Worm (Caenorhabditis elegans) whole organism, midembryonic: ENCODE measurements around the gene eif-2Balpha.

Experiments
- T22C8.4 ChIP-seq: fragments of 200-800 bp; sonication (Bioruptor generic); IDR thresholded peaks from 2 replicates; pipeline ENCODE4 v1.3.6; 2022; ENCODE audit warnings: missing genetic modification characterization, missing compliant biosample characterization
- cog-1 ChIP-seq: sonication (generic microtip); optimal IDR thresholded peaks from 2 replicates; lab custom pipeline; 2016; ENCODE audit warnings: missing genetic modification characterization, missing compliant biosample characterization
- flt-1 ChIP-seq: fragments of 200-800 bp; sonication (Bioruptor generic); IDR thresholded peaks from 2 replicates; pipeline ENCODE4 v1.3.6; 2022; ENCODE audit warnings: missing genetic modification characterization, missing compliant biosample characterization
- klf-2 ChIP-seq: fragments of 200-800 bp; sonication (Bioruptor generic); conservative IDR thresholded peaks from 2 replicates; pipeline ENCODE4 v1.3.6; 2022; ENCODE audit warnings: missing genetic modification reagents, missing genetic modification characterization, missing compliant biosample characterization
- med-1 ChIP-seq: sonication (generic microtip); optimal IDR thresholded peaks from 2 replicates; lab custom pipeline; 2017; ENCODE audit warnings: missing genetic modification characterization, mild to moderate bottlenecking, missing compliant biosample characterization, antibody characterized with exemption, missing genetic modification reagents; ENCODE audit not compliant: insufficient read depth
- ref-1 ChIP-seq: fragments of 200-800 bp; sonication (Bioruptor generic); conservative IDR thresholded peaks from 2 replicates; pipeline ENCODE4 v1.3.6; 2022; ENCODE audit warnings: missing genetic modification reagents, missing genetic modification characterization, missing compliant biosample characterization
- tab-1 ChIP-seq: fragments of 200-800 bp; sonication (Bioruptor generic); IDR thresholded peaks from 2 replicates; pipeline ENCODE4 v1.3.6; 2022; ENCODE audit warnings: missing genetic modification characterization, missing compliant biosample characterization
- ztf-23 ChIP-seq: fragments of 200-800 bp; sonication (Bioruptor generic); IDR thresholded peaks from 2 replicates; pipeline ENCODE4 v1.3.6; 2022; ENCODE audit warnings: missing genetic modification reagents, missing genetic modification characterization, missing compliant biosample characterization
- ztf-29 ChIP-seq: fragments of 200-800 bp; sonication (Bioruptor generic); IDR thresholded peaks from 2 replicates; pipeline ENCODE4 v1.3.6; 2022; ENCODE audit warnings: missing genetic modification reagents, missing genetic modification characterization, missing compliant biosample characterization

Gene eif-2Balpha

ce11 chrIII:9538655-9539155 lies 4.2 kb upstream of the eif-2Balpha start, which contains the start of gene ZK1098.3:
Gene ZK1098.3, minus strand, starts transcription at chrIII:9538705.
- TF ChIP-seq cog-1 (tag; lab: Kevin White, UChicago) = no peak
- no peak for TF ChIP-seq med-1 (GFP tag; lab: Kevin White, UChicago)
- TF ChIP-seq flt-1 = no peak
- no peak for TF ChIP-seq ztf-29
- peak; percentile 65; the same call in 1 of the 2 replicates for TF ChIP-seq T22C8.4 (GFP tag; lab: Robert Waterston, UW)

ce11 chrIII:9542280-9542679 lies 639 bp upstream of the eif-2Balpha start, which contains the start of gene mut-7:
Gene mut-7, minus strand, starts transcription at chrIII:9542380.
- TF ChIP-seq klf-2 (GFP tag; lab: Robert Waterston, UW) (no peak), flt-1 (no peak), ref-1 (GFP tag; lab: Robert Waterston, UW) (no peak), med-1 (GFP tag; lab: Kevin White, UChicago) (no peak), cog-1 (tag; lab: Kevin White, UChicago) (no peak), ztf-23 (no peak), tab-1 (GFP tag; lab: Robert Waterston, UW) (no peak), T22C8.4 (GFP tag; lab: Robert Waterston, UW) (no peak), ztf-29 (no peak)

ce11 chrIII:9544125-9544524 lies 1.2 kb downstream of the eif-2Balpha start, which contains the start of gene ZK1098.9:
Gene ZK1098.9, plus strand, starts transcription at chrIII:9544425.
- TF ChIP-seq klf-2 (GFP tag; lab: Robert Waterston, UW) (no peak), med-1 (GFP tag; lab: Kevin White, UChicago) (no peak)

ce11 chrIII:9544820-9545219 lies 1.9 kb downstream of the eif-2Balpha start, which contains the start of gene ZK1098.12:
Gene ZK1098.12, plus strand, starts transcription at chrIII:9545120.
- TF ChIP-seq klf-2 (GFP tag; lab: Robert Waterston, UW) (no peak), flt-1 (no peak), cog-1 (tag; lab: Kevin White, UChicago) (no peak), ztf-23 (no peak), T22C8.4 (GFP tag; lab: Robert Waterston, UW) (no peak), ztf-29 (no peak), med-1 (GFP tag; lab: Kevin White, UChicago) (no peak), ref-1 (GFP tag; lab: Robert Waterston, UW) (no peak), tab-1 (GFP tag; lab: Robert Waterston, UW) (no peak)

ce11 chrIII:9546016-9546659 lies 3.2 kb downstream of the eif-2Balpha start, which contains the start of gene unc-16:
Gene unc-16, plus strand, starts transcription at chrIII:9546258.
- TF ChIP-seq cog-1 (tag; lab: Kevin White, UChicago) (peak; percentile 47), tab-1 (GFP tag; lab: Robert Waterston, UW) (no peak), T22C8.4 (GFP tag; lab: Robert Waterston, UW) (peak; percentile 90), ztf-23 (peak; percentile 70), ref-1 (GFP tag; lab: Robert Waterston, UW) (no peak), flt-1 (0 out of 2 replicates have a peak, but pooled peaks have one; percentile 63)

ce11 chrIII:9556300-9556699 lies 13.4 kb downstream of the eif-2Balpha start, which contains the start of gene ZK1098.11:
Gene ZK1098.11, plus strand, starts transcription at chrIII:9556600.
- TF ChIP-seq klf-2 (GFP tag; lab: Robert Waterston, UW) = no peak
- no peak for TF ChIP-seq tab-1 (GFP tag; lab: Robert Waterston, UW)
- no peak for TF ChIP-seq ref-1 (GFP tag; lab: Robert Waterston, UW)
- TF ChIP-seq cog-1 (tag; lab: Kevin White, UChicago) = no peak
- TF ChIP-seq ztf-29 = no peak
- TF ChIP-seq med-1 (GFP tag; lab: Kevin White, UChicago) = no peak
- TF ChIP-seq T22C8.4 (GFP tag; lab: Robert Waterston, UW) = no peak
- no peak for TF ChIP-seq ztf-23
- TF ChIP-seq flt-1 = no peak

- TF ChIP-seq cog-1 (tag; lab: Kevin White, UChicago) = no peak
- TF ChIP-seq ztf-29 = no peak
- no peak for TF ChIP-seq klf-2 (GFP tag; lab: Robert Waterston, UW)
- no peak for TF ChIP-seq med-1 (GFP tag; lab: Kevin White, UChicago)
- no peak for TF ChIP-seq ztf-23
- no peak for TF ChIP-seq ref-1 (GFP tag; lab: Robert Waterston, UW)
Observed at ce11 chrIII:9558463-9558862, 15.5 kb downstream of the eif-2Balpha start, which contains the start of gene C48B4.6. Gene C48B4.6, minus strand, starts transcription at chrIII:9558563.

ce11 chrIII:9559381-9559881 lies 16.5 kb downstream of the eif-2Balpha start, which contains the start of gene C48B4.7:
Gene C48B4.7, minus strand, starts transcription at chrIII:9559431.
- TF ChIP-seq cog-1 (tag; lab: Kevin White, UChicago) (no peak), ztf-29 (no peak), tab-1 (GFP tag; lab: Robert Waterston, UW) (no peak), med-1 (GFP tag; lab: Kevin White, UChicago) (no peak), klf-2 (GFP tag; lab: Robert Waterston, UW) (no peak), ref-1 (GFP tag; lab: Robert Waterston, UW) (no peak), T22C8.4 (GFP tag; lab: Robert Waterston, UW) (no peak), flt-1 (no peak), ztf-23 (no peak)

- TF ChIP-seq ref-1 (GFP tag; lab: Robert Waterston, UW) = no peak
- no peak for TF ChIP-seq ztf-23
- no peak for TF ChIP-seq ztf-29
- no peak for TF ChIP-seq flt-1
- no peak for TF ChIP-seq T22C8.4 (GFP tag; lab: Robert Waterston, UW)
- no peak for TF ChIP-seq med-1 (GFP tag; lab: Kevin White, UChicago)
- no peak for TF ChIP-seq klf-2 (GFP tag; lab: Robert Waterston, UW)
- no peak for TF ChIP-seq cog-1 (tag; lab: Kevin White, UChicago)
- TF ChIP-seq tab-1 (GFP tag; lab: Robert Waterston, UW) = no peak
Observed at ce11 chrIII:9561158-9561557, 18.2 kb downstream of the eif-2Balpha start, which contains the start of gene C48B4.8. Gene C48B4.8, minus strand, starts transcription at chrIII:9561258.
